Worm (Caenorhabditis elegans) whole organism, young adult: ENCODE measurements around the gene lgc-1.

ENCODE experiments used
- B0261.1 ChIP-seq: sonication (generic microtip); optimal IDR thresholded peaks from 2 replicates; lab custom pipeline; 2016; ENCODE audit warnings: mild to moderate bottlenecking, missing genetic modification characterization, moderate library complexity, missing compliant biosample characterization
- D2030.7 ChIP-seq: fragments of 200-800 bp; sonication (Bioruptor generic); IDR thresholded peaks from 2 replicates; pipeline ENCODE4 v1.3.6; 2022; ENCODE audit warnings: missing genetic modification reagents, missing genetic modification characterization, missing compliant biosample characterization
- F22D6.2 ChIP-seq: sonication (generic microtip); optimal IDR thresholded peaks from 2 replicates; lab custom pipeline; 2016; ENCODE audit warnings: mild to moderate bottlenecking, missing genetic modification characterization, missing compliant biosample characterization
- Y67H2A.10 ChIP-seq: fragments of 200-800 bp; sonication (Bioruptor generic); conservative IDR thresholded peaks from 2 replicates; pipeline ENCODE4 v1.3.6; 2022; ENCODE audit warnings: missing genetic modification reagents, missing genetic modification characterization, missing compliant biosample characterization
- Y79H2A.3 ChIP-seq: fragments of 200-800 bp; sonication (Bioruptor generic); conservative IDR thresholded peaks from 2 replicates; pipeline ENCODE4 v1.3.6; 2022; ENCODE audit warnings: missing genetic modification reagents, missing genetic modification characterization, missing compliant biosample characterization
- aptf-2 ChIP-seq: fragments of 200-800 bp; sonication (Bioruptor generic); conservative IDR thresholded peaks from 2 replicates; pipeline ENCODE4 v1.3.6; 2022; ENCODE audit warnings: missing genetic modification reagents, missing genetic modification characterization, missing compliant biosample characterization
- ceh-100 ChIP-seq: fragments of 200-800 bp; sonication (Bioruptor generic); IDR thresholded peaks from 2 replicates; pipeline ENCODE4 v1.3.6; 2022; ENCODE audit warnings: missing genetic modification reagents, missing genetic modification characterization, missing compliant biosample characterization
- egl-18 ChIP-seq: fragments of 200-800 bp; sonication (Bioruptor generic); IDR thresholded peaks from 2 replicates; pipeline ENCODE4 v1.3.6; 2022; ENCODE audit warnings: missing genetic modification reagents, missing genetic modification characterization, missing compliant biosample characterization
- fkh-3 ChIP-seq: sonication (generic microtip); optimal IDR thresholded peaks from 2 replicates; lab custom pipeline; 2016; ENCODE audit warnings: mild to moderate bottlenecking, missing genetic modification characterization, missing compliant biosample characterization
- him-1 ChIP-seq: sonication (generic microtip); optimal IDR thresholded peaks from 2 replicates; lab custom pipeline; 2016; ENCODE audit warnings: missing genotype, missing genetic modification reagents, missing genetic modification characterization, missing compliant biosample characterization
- hlh-12 ChIP-seq: sonication (generic microtip); optimal IDR thresholded peaks from 2 replicates; lab custom pipeline; 2016; ENCODE audit warnings: missing genetic modification characterization, missing compliant biosample characterization
- hmg-20 ChIP-seq: fragments of 200-800 bp; sonication (Bioruptor generic); IDR thresholded peaks from 2 replicates; pipeline ENCODE4 v1.3.6; 2022; ENCODE audit warnings: missing genetic modification reagents, missing genetic modification characterization, missing compliant biosample characterization
- let-526 ChIP-seq: fragments of 200-800 bp; sonication (Bioruptor generic); IDR thresholded peaks from 2 replicates; pipeline ENCODE4 v1.3.6; 2022; ENCODE audit warnings: missing genetic modification reagents, missing genetic modification characterization, missing compliant biosample characterization
- lin-40 ChIP-seq: sonication (generic microtip); optimal IDR thresholded peaks from 2 replicates; lab custom pipeline; 2016; ENCODE audit warnings: missing genetic modification characterization, mild to moderate bottlenecking, missing compliant biosample characterization, missing genotype, missing genetic modification reagents
- lsy-27 ChIP-seq: sonication (generic microtip); optimal IDR thresholded peaks from 2 replicates; lab custom pipeline; 2017; ENCODE audit warnings: missing genetic modification characterization, mild to moderate bottlenecking, missing compliant biosample characterization, antibody characterized with exemption, missing genotype, borderline replicate concordance; ENCODE audit not compliant: insufficient read depth
- mcd-1 ChIP-seq: fragments of 200-800 bp; sonication (Bioruptor generic); IDR thresholded peaks from 2 replicates; pipeline ENCODE4 v1.3.6; 2022; ENCODE audit warnings: missing genetic modification reagents, missing genetic modification characterization, missing compliant biosample characterization
- nfyb-1 ChIP-seq: fragments of 200-800 bp; sonication (Bioruptor generic); IDR thresholded peaks from 2 replicates; pipeline ENCODE4 v1.3.6; 2022; ENCODE audit warnings: missing genetic modification reagents, missing genetic modification characterization, missing compliant biosample characterization
- nhr-80 ChIP-seq: sonication (generic microtip); optimal IDR thresholded peaks from 2 replicates; lab custom pipeline; 2016; ENCODE audit warnings: missing genetic modification characterization, missing compliant biosample characterization
- pha-4 ChIP-seq: fragments of 150-350 bp; sonication (generic microtip); optimal IDR thresholded peaks from 2 replicates; lab custom pipeline; 2014; ENCODE audit warnings: missing biosample characterization, missing genetic modification reagents, missing genetic modification characterization
- repo-1 ChIP-seq: sonication (generic microtip); optimal IDR thresholded peaks from 2 replicates; lab custom pipeline; 2017; ENCODE audit warnings: mild to moderate bottlenecking, missing genetic modification characterization, missing compliant biosample characterization
- rpc-1 ChIP-seq, 2 experiments: fragments of 150-350 bp in 1 of 2; sonication (generic microtip) in 1 of 2; optimal IDR thresholded peaks; 2 replicates each; lab custom pipeline; 2014 to 2018; ENCODE audit warnings: missing biosample characterization in 1 of 2, missing genetic modification characterization in 1 of 2, missing genetic modification reagents in 1 of 2, missing genotype in 1 of 2
- sea-2 ChIP-seq: fragments of 200-800 bp; sonication (Bioruptor generic); IDR thresholded peaks from 2 replicates; pipeline ENCODE4 v1.3.6; 2022; ENCODE audit warnings: missing genetic modification characterization, missing compliant biosample characterization
- snpc-3.4 ChIP-seq: sonication (generic microtip); optimal IDR thresholded peaks from 2 replicates; lab custom pipeline; 2017; ENCODE audit warnings: missing genetic modification characterization, mild to moderate bottlenecking, missing compliant biosample characterization, antibody characterized with exemption, moderate library complexity, missing genotype, missing genetic modification reagents
- snpc-4 ChIP-seq, 5 experiments: fragments of 150-350 bp in 1 of 5; sonication (generic microtip) in 4 of 5; optimal IDR thresholded peaks; 2 replicates each; lab custom pipeline; 2014 to 2018; ENCODE audit warnings: missing genetic modification characterization in 5 of 5, missing biosample characterization in 3 of 5, antibody characterized with exemption in 2 of 5, mild to moderate bottlenecking in 2 of 5, missing compliant biosample characterization in 2 of 5, missing genotype in 2 of 5, moderate library complexity in 2 of 5, missing genetic modification reagents in 1 of 5
- somi-1 ChIP-seq: fragments of 200-800 bp; sonication (Bioruptor generic); optimal IDR thresholded peaks from 2 replicates; lab custom pipeline; 2018; ENCODE audit warnings: mild to moderate bottlenecking, missing genetic modification characterization, missing compliant biosample characterization
- tbx-9 ChIP-seq: sonication (generic microtip); optimal IDR thresholded peaks from 2 replicates; lab custom pipeline; 2016; ENCODE audit warnings: borderline replicate concordance, missing genetic modification characterization, inconsistent platforms, missing compliant biosample characterization
- tlf-1 ChIP-seq: fragments of 200-800 bp; sonication (Bioruptor generic); optimal IDR thresholded peaks from 2 replicates; lab custom pipeline; 2018; ENCODE audit warnings: mild to moderate bottlenecking, missing genetic modification characterization, missing compliant biosample characterization
- zfh-2 ChIP-seq: fragments of 200-800 bp; sonication (Bioruptor generic); conservative IDR thresholded peaks from 2 replicates; pipeline ENCODE4 v1.3.6; 2022; ENCODE audit warnings: missing genetic modification reagents, missing genetic modification characterization, missing compliant biosample characterization
- ztf-18 ChIP-seq: sonication (generic microtip); optimal IDR thresholded peaks from 2 replicates; lab custom pipeline; 2016; ENCODE audit warnings: missing genotype, mild to moderate bottlenecking, missing genetic modification characterization, missing compliant biosample characterization
- ztf-28 ChIP-seq: fragments of 200-800 bp; sonication (Bioruptor generic); IDR thresholded peaks from 2 replicates; pipeline ENCODE4 v1.3.6; 2022; ENCODE audit warnings: missing genetic modification reagents, missing genetic modification characterization, missing compliant biosample characterization
- ztf-6 ChIP-seq: fragments of 200-800 bp; sonication (Bioruptor generic); IDR thresholded peaks from 2 replicates; pipeline ENCODE4 v1.3.6; 2022; ENCODE audit warnings: missing genetic modification reagents, missing genetic modification characterization, missing compliant biosample characterization

lgc-1 gene

ce11 chrV:4109873-4110272 lies 25.0 kb upstream of the lgc-1 start, which contains the start of gene clc-18:
clc-18 (minus strand) TSS chrV:4109973.
- TF ChIP-seq zfh-2, result no peak

ce11 chrV:4112516-4112915 lies 22.3 kb upstream of the lgc-1 start, which contains the start of gene srw-134:
srw-134 (minus strand) TSS chrV:4112616.
- no peak for TF ChIP-seq lin-40 (tag; lab: Kevin White, UChicago)
- no peak for TF ChIP-seq rpc-1 (optimal IDR thresholded peaks at IDR 0.05; lab: Kevin White, UChicago)
- TF ChIP-seq rpc-1 (tag; optimal IDR thresholded peaks at IDR 0.05; lab: Kevin White, UChicago), result no peak
- no peak for TF ChIP-seq snpc-4 (GFP tag; optimal IDR thresholded peaks at IDR 0.05; lab: Kevin White, UChicago)
- no peak for TF ChIP-seq snpc-4 (tag; optimal IDR thresholded peaks at IDR 0.05; lab: Kevin White, UChicago)
- no peak for TF ChIP-seq somi-1
- TF ChIP-seq hmg-20 (GFP tag; lab: Robert Waterston, UW), result no peak

- TF ChIP-seq mcd-1 (GFP tag; lab: Robert Waterston, UW) (no peak), sea-2 (GFP tag; lab: Robert Waterston, UW) (no peak), B0261.1 (tag; lab: Kevin White, UChicago) (no peak), aptf-2 (no peak), D2030.7 (no peak), snpc-3.4 (tag; lab: Kevin White, UChicago) (no peak), tbx-9 (tag; lab: Kevin White, UChicago) (no peak), ztf-18 (no peak), Y79H2A.3 (GFP tag; lab: Robert Waterston, UW) (no peak)
Observed at ce11 chrV:4114627-4115026, 20.2 kb upstream of the lgc-1 start, which contains the start of gene srw-133. srw-133 (minus strand) TSS chrV:4114727.

- no peak for TF ChIP-seq ztf-28 (GFP tag; lab: Robert Waterston, UW)
- TF ChIP-seq ceh-100, result no peak
- TF ChIP-seq F22D6.2 (tag; lab: Kevin White, UChicago), result no peak
- no peak for TF ChIP-seq Y67H2A.10 (GFP tag; lab: Robert Waterston, UW)
- no peak for TF ChIP-seq rpc-1 (optimal IDR thresholded peaks at IDR 0.05; lab: Kevin White, UChicago)
- TF ChIP-seq rpc-1 (tag; optimal IDR thresholded peaks at IDR 0.05; lab: Kevin White, UChicago), result no peak
- TF ChIP-seq fkh-3 (tag; lab: Kevin White, UChicago), result no peak
- TF ChIP-seq B0261.1 (tag; lab: Kevin White, UChicago), result no peak
- TF ChIP-seq let-526, result no peak
- no peak for TF ChIP-seq lsy-27 (tag; lab: Kevin White, UChicago)
- TF ChIP-seq ztf-6, result no peak
- no peak for TF ChIP-seq pha-4 (tag; lab: Kevin White, UChicago)
- no peak for TF ChIP-seq repo-1 (tag; lab: Kevin White, UChicago)
Observed at ce11 chrV:4116071-4116470, 18.8 kb upstream of the lgc-1 start, which contains the start of gene T05B4.8. T05B4.8 (minus strand) TSS chrV:4116171.

ce11 chrV:4118332-4118731 lies 16.5 kb upstream of the lgc-1 start, which contains the start of gene T05B4.9:
T05B4.9 (minus strand) TSS chrV:4118432.
- TF ChIP-seq nhr-80 (no peak), nfyb-1 (no peak)

ce11 chrV:4120629-4121028 lies 14.2 kb upstream of the lgc-1 start, which contains the start of gene T05B4.10:
T05B4.10 (minus strand) TSS chrV:4120729.
- TF ChIP-seq mcd-1 (GFP tag; lab: Robert Waterston, UW), result no peak
- TF ChIP-seq tlf-1 (GFP tag; lab: Kevin White, UChicago), result no peak
- no peak for TF ChIP-seq him-1 (tag; lab: Kevin White, UChicago)
- no peak for TF ChIP-seq egl-18 (GFP tag; lab: Robert Waterston, UW)
- no peak for TF ChIP-seq hlh-12
